In genomic region chr3L:6188995-6189927, dm6 we compare ENCODE assay signal across 5 fruit fly cellular contexts.
TF ChIP-seq lines count a peak whose summit lies in the region.

TSS of gene D19A (minus strand) at chr3L:6189123.
TSS of gene CG7386 (plus strand) at chr3L:6189745.

- TF ChIP-seq CTCF in whole organism, embryonic (GFP tag; optimal IDR thresholded peaks at IDR 0.05; lab: Kevin White, UChicago), result no peak

TF ChIP-seq in whole organism, adult, 20 proteins besides CTCF, POLR2A, EP300 and RAD21 (continues in another document):
- TF ChIP-seq Crg-1 (GFP tag; optimal IDR thresholded peaks at IDR 0.05; lab: Kevin White, UChicago) (no peak), bab1 (GFP tag; optimal IDR thresholded peaks at IDR 0.05; lab: Kevin White, UChicago) (peak; percentile 79), tj (GFP tag; optimal IDR thresholded peaks at IDR 0.05; lab: Kevin White, UChicago) (peak; percentile 24), cic (GFP tag; optimal IDR thresholded peaks at IDR 0.05; lab: Kevin White, UChicago) (no peak), CG5204 (GFP tag; optimal IDR thresholded peaks at IDR 0.05; lab: Kevin White, UChicago) (peak; percentile 33), CG7045 (GFP tag; optimal IDR thresholded peaks at IDR 0.05; lab: Kevin White, UChicago) (peak; percentile 27), toe (GFP tag; optimal IDR thresholded peaks at IDR 0.05; lab: Kevin White, UChicago) (peak; percentile 53), kay (GFP tag; lab: Kevin White, UChicago; ENCODE audit: borderline replicate concordance) (no peak), CG14711 (tag; optimal IDR thresholded peaks at IDR 0.05; lab: Kevin White, UChicago) (peak; percentile 27), Clk (GFP tag; optimal IDR thresholded peaks at IDR 0.05; lab: Kevin White, UChicago) (no peak), CG12768 (GFP tag; optimal IDR thresholded peaks at IDR 0.05; lab: Kevin White, UChicago) (peak; percentile 1), pad (GFP tag; optimal IDR thresholded peaks at IDR 0.05; lab: Kevin White, UChicago) (no peak), CG7101 (tag; optimal IDR thresholded peaks at IDR 0.05; lab: Kevin White, UChicago) (peak; percentile 72), ovo (GFP tag; optimal IDR thresholded peaks at IDR 0.05; lab: Kevin White, UChicago) (no peak), cnc (optimal IDR thresholded peaks at IDR 0.05; lab: Kevin White, UChicago) (no peak), CG1620 (GFP tag; optimal IDR thresholded peaks at IDR 0.05; lab: Kevin White, UChicago) (peak; percentile 60), Mnt (GFP tag; optimal IDR thresholded peaks at IDR 0.05; lab: Kevin White, UChicago) (peak; percentile 49), Hr96 (GFP tag; optimal IDR thresholded peaks at IDR 0.05; lab: Kevin White, UChicago) (peak; percentile 31)

TF ChIP-seq in whole organism, embryonic, 481 proteins besides CTCF, POLR2A, EP300 and RAD21 (continues in another document):
- TF ChIP-seq row (GFP tag; IDR thresholded peaks at IDR 0.05; lab: Robert Waterston, UW) (peak; percentile 93), Blimp-1 (GFP tag; optimal IDR thresholded peaks at IDR 0.05; lab: Kevin White, UChicago) (peak; percentile 48), CG1529 (GFP tag; optimal IDR thresholded peaks at IDR 0.05; lab: Kevin White, UChicago) (no peak), CG17612 (GFP tag; IDR thresholded peaks at IDR 0.05; lab: Robert Waterston, UW) (no peak), E2f2 (GFP tag; IDR thresholded peaks at IDR 0.05; lab: Robert Waterston, UW) (no peak; the same call in 1 of the 2 replicates), CG7839 (tag; optimal IDR thresholded peaks at IDR 0.05; lab: Kevin White, UChicago) (peak; percentile 61), pho (GFP tag; optimal IDR thresholded peaks at IDR 0.05; lab: Kevin White, UChicago) (peak; percentile 38), Antp (GFP tag; optimal IDR thresholded peaks at IDR 0.05; lab: Kevin White, UChicago) (peak; percentile 68), CG13287 (GFP tag; IDR thresholded peaks at IDR 0.05; lab: Robert Waterston, UW; ENCODE audit: partially characterized antibody) (peak; percentile 18; the same call in 1 of the 2 replicates), Fer3 (tag; optimal IDR thresholded peaks at IDR 0.05; lab: Kevin White, UChicago) (peak; percentile 54), CG15269 (tag; optimal IDR thresholded peaks at IDR 0.05; lab: Kevin White, UChicago) (peak; percentile 65), trem (tag; optimal IDR thresholded peaks at IDR 0.05; lab: Kevin White, UChicago) (peak; percentile 36), CkIIα-i1 (GFP tag; IDR thresholded peaks at IDR 0.05; lab: Robert Waterston, UW) (no peak), CG3726 (GFP tag; IDR thresholded peaks at IDR 0.05; lab: Robert Waterston, UW) (0 out of 3 replicates have a peak, but pooled peaks have one; percentile 22), sens-2 (GFP tag; IDR thresholded peaks at IDR 0.05; lab: Robert Waterston, UW) (0 out of 2 replicates have a peak, but pooled peaks have one; percentile 17), dysf (GFP tag; IDR thresholded peaks at IDR 0.05; lab: Robert Waterston, UW) (peak; percentile 66), CG6175 (GFP tag; IDR thresholded peaks at IDR 0.05; lab: Robert Waterston, UW) (no peak), sob (GFP tag; IDR thresholded peaks at IDR 0.05; lab: Robert Waterston, UW) (peak; percentile 70)

TF ChIP-seq in whole organism, prepupa, 60 proteins besides CTCF, POLR2A, EP300 and RAD21 (continues in another document):
- TF ChIP-seq CG31627 (GFP tag; optimal IDR thresholded peaks at IDR 0.05; lab: Kevin White, UChicago) (peak; percentile 69), fkh (GFP tag; optimal IDR thresholded peaks at IDR 0.05; lab: Kevin White, UChicago) (peak; percentile 89), Lpt (GFP tag; optimal IDR thresholded peaks at IDR 0.05; lab: Kevin White, UChicago) (peak; percentile 10), CG10631 (GFP tag; optimal IDR thresholded peaks at IDR 0.05; lab: Kevin White, UChicago) (peak; percentile 58), Eip93F (GFP tag; optimal IDR thresholded peaks at IDR 0.05; lab: Kevin White, UChicago) (no peak), CG1621 (tag; optimal IDR thresholded peaks at IDR 0.05; lab: Kevin White, UChicago) (peak; percentile 21), Hr4 (GFP tag; optimal IDR thresholded peaks at IDR 0.05; lab: Kevin White, UChicago) (peak; percentile 49), achi (GFP tag; optimal IDR thresholded peaks at IDR 0.05; lab: Kevin White, UChicago) (peak; percentile 56), eg (GFP tag; IDR thresholded peaks at IDR 0.05; lab: Robert Waterston, UW) (peak; percentile 53; the same call in 2 of the 3 replicates), Ets21C (GFP tag; optimal IDR thresholded peaks at IDR 0.05; lab: Kevin White, UChicago) (peak; percentile 46), fd85E (GFP tag; optimal IDR thresholded peaks at IDR 0.05; lab: Kevin White, UChicago) (no peak), CG6163 (GFP tag; IDR thresholded peaks at IDR 0.05; lab: Robert Waterston, UW) (peak; percentile 66), topi (GFP tag; optimal IDR thresholded peaks at IDR 0.05; lab: Kevin White, UChicago) (peak; percentile 50), CG11902 (GFP tag; optimal IDR thresholded peaks at IDR 0.05; lab: Kevin White, UChicago) (peak; percentile 26), CG3032 (tag; optimal IDR thresholded peaks at IDR 0.05; lab: Kevin White, UChicago) (peak; percentile 42), Ets96B (tag; optimal IDR thresholded peaks at IDR 0.05; lab: Kevin White, UChicago) (peak; percentile 11), vri (GFP tag; optimal IDR thresholded peaks at IDR 0.05; lab: Kevin White, UChicago) (no peak), Hr38 (GFP tag; optimal IDR thresholded peaks at IDR 0.05; lab: Kevin White, UChicago) (no peak), Met (GFP tag; optimal IDR thresholded peaks at IDR 0.05; lab: Kevin White, UChicago) (peak; percentile 59)

TF ChIP-seq in whole organism, pupa, 21 proteins besides CTCF, POLR2A, EP300 and RAD21:
- TF ChIP-seq CG12605 (GFP tag; IDR thresholded peaks at IDR 0.05; lab: Robert Waterston, UW) (peak; percentile 48; the same call in 1 of the 2 replicates), Pif1A (GFP tag; optimal IDR thresholded peaks at IDR 0.05; lab: Kevin White, UChicago) (no peak), CG14655 (GFP tag; optimal IDR thresholded peaks at IDR 0.05; lab: Kevin White, UChicago) (no peak), fd96Ca (GFP tag; IDR thresholded peaks at IDR 0.05; lab: Robert Waterston, UW) (peak; percentile 30; the same call in 1 of the 3 replicates), D1 (tag; optimal IDR thresholded peaks at IDR 0.05; lab: Kevin White, UChicago) (no peak), CG17806 (tag; optimal IDR thresholded peaks at IDR 0.05; lab: Kevin White, UChicago) (peak; percentile 22), CG13204 (GFP tag; optimal IDR thresholded peaks at IDR 0.05; lab: Kevin White, UChicago) (no peak), CG34367 (tag; optimal IDR thresholded peaks at IDR 0.05; lab: Kevin White, UChicago) (no peak), rn (GFP tag; IDR thresholded peaks at IDR 0.05; lab: Robert Waterston, UW) (peak; percentile 43; the same call in 1 of the 2 replicates), Snoo (tag; optimal IDR thresholded peaks at IDR 0.05; lab: Kevin White, UChicago) (peak; percentile 11), EcR (GFP tag; optimal IDR thresholded peaks at IDR 0.05; lab: Kevin White, UChicago) (peak; percentile 1), CG32121 (GFP tag; IDR thresholded peaks at IDR 0.05; lab: Robert Waterston, UW) (peak; percentile 38; the same call in 1 of the 2 replicates), Ets98B (GFP tag; IDR thresholded peaks at IDR 0.05; lab: Robert Waterston, UW) (peak; percentile 59), Pif1B (GFP tag; optimal IDR thresholded peaks at IDR 0.05; lab: Kevin White, UChicago) (no peak), CG9948 (tag; optimal IDR thresholded peaks at IDR 0.05; lab: Kevin White, UChicago) (peak; percentile 11), CG15710 (tag; optimal IDR thresholded peaks at IDR 0.05; lab: Kevin White, UChicago) (peak; percentile 28), CG10348 (GFP tag; IDR thresholded peaks at IDR 0.05; lab: Robert Waterston, UW) (no peak), CG8159 (tag; optimal IDR thresholded peaks at IDR 0.05; lab: Kevin White, UChicago) (peak; percentile 52), CG8301 (tag; optimal IDR thresholded peaks at IDR 0.05; lab: Kevin White, UChicago) (peak; percentile 9), CG4496 (GFP tag; IDR thresholded peaks at IDR 0.05; lab: Robert Waterston, UW) (peak; percentile 77), gl (tag; optimal IDR thresholded peaks at IDR 0.05; lab: Kevin White, UChicago) (no peak)

TF ChIP-seq in whole organism, wandering third instar larva, 38 proteins besides CTCF, POLR2A, EP300 and RAD21 (continues in another document):
- TF ChIP-seq Sp1 (GFP tag; optimal IDR thresholded peaks at IDR 0.05; lab: Kevin White, UChicago) (peak; percentile 65), Mio (GFP tag; optimal IDR thresholded peaks at IDR 0.05; lab: Kevin White, UChicago) (no peak), lola (GFP tag; optimal IDR thresholded peaks at IDR 0.05; lab: Kevin White, UChicago) (no peak), Hnf4 (GFP tag; optimal IDR thresholded peaks at IDR 0.05; lab: Kevin White, UChicago) (peak; percentile 66), foxo (GFP tag; optimal IDR thresholded peaks at IDR 0.05; lab: Kevin White, UChicago) (peak in 1 of 2 experiments; percentile 70), dmrt93B (GFP tag; optimal IDR thresholded peaks at IDR 0.05; lab: Kevin White, UChicago) (no peak), brk (GFP tag; optimal IDR thresholded peaks at IDR 0.05; lab: Kevin White, UChicago) (no peak), br (GFP tag; optimal IDR thresholded peaks at IDR 0.05; lab: Kevin White, UChicago) (peak; percentile 51), dsf (GFP tag; optimal IDR thresholded peaks at IDR 0.05; lab: Kevin White, UChicago; ENCODE audit: borderline replicate concordance) (no peak), rgr (GFP tag; optimal IDR thresholded peaks at IDR 0.05; lab: Kevin White, UChicago) (peak; percentile 59), fru (GFP tag; optimal IDR thresholded peaks at IDR 0.05; lab: Kevin White, UChicago) (peak; percentile 24), jim (GFP tag; optimal IDR thresholded peaks at IDR 0.05; lab: Kevin White, UChicago) (no peak), h (GFP tag; optimal IDR thresholded peaks at IDR 0.05; lab: Kevin White, UChicago) (peak; percentile 58), sage (GFP tag; optimal IDR thresholded peaks at IDR 0.05; lab: Kevin White, UChicago) (no peak), N (GFP tag; optimal IDR thresholded peaks at IDR 0.05; lab: Kevin White, UChicago) (no peak), Dfd (GFP tag; optimal IDR thresholded peaks at IDR 0.05; lab: Kevin White, UChicago) (no peak), OdsH (GFP tag; optimal IDR thresholded peaks at IDR 0.05; lab: Kevin White, UChicago) (peak; percentile 28), usp (GFP tag; optimal IDR thresholded peaks at IDR 0.05; lab: Kevin White, UChicago) (no peak), Abd-B (GFP tag; optimal IDR thresholded peaks at IDR 0.05; lab: Kevin White, UChicago) (no peak), CrebA (GFP tag; optimal IDR thresholded peaks at IDR 0.05; lab: Kevin White, UChicago; ENCODE audit: borderline replicate concordance) (no peak), CG9705 (GFP tag; optimal IDR thresholded peaks at IDR 0.05; lab: Kevin White, UChicago) (peak; percentile 45), pan (optimal IDR thresholded peaks at IDR 0.05; lab: Kevin White, UChicago) (no peak), Dif (GFP tag; optimal IDR thresholded peaks at IDR 0.05; lab: Kevin White, UChicago; ENCODE audit: partially characterized antibody) (peak; percentile 91), GATAd (GFP tag; optimal IDR thresholded peaks at IDR 0.05; lab: Kevin White, UChicago) (no peak)
